Fruit fly (Drosophila melanogaster) whole organism, embryonic: ENCODE results near the gene Tsp29Fb.

Source experiments
- Blimp-1 ChIP-seq: fragments of 200-800 bp; sonication (Bioruptor generic); optimal IDR thresholded peaks from 3 replicates; lab custom pipeline; 2018; ENCODE audit warnings: missing biosample characterization, missing genetic modification characterization, mild to moderate bottlenecking, moderate library complexity, missing genetic modification reagents
- C15 ChIP-seq: fragments of 200-800 bp; sonication (Bioruptor generic); IDR thresholded peaks from 3 replicates; pipeline ENCODE4 v1.3.6; 2022; ENCODE audit warnings: missing biosample characterization, missing genetic modification characterization
- CG1024 ChIP-seq: fragments of 200-800 bp; sonication (Bioruptor generic); IDR thresholded peaks from 2 replicates; pipeline ENCODE4 v1.3.6; 2022; ENCODE audit warnings: missing biosample characterization, missing genetic modification characterization
- CG13424 ChIP-seq: fragments of 200-800 bp; sonication (Bioruptor generic); optimal IDR thresholded peaks from 2 replicates; lab custom pipeline; 2019; ENCODE audit warnings: missing biosample characterization, mild to moderate bottlenecking, missing genetic modification characterization, moderate library complexity
- CG14965 ChIP-seq: fragments of 200-800 bp; sonication (Bioruptor generic); optimal IDR thresholded peaks from 2 replicates; lab custom pipeline; 2016; ENCODE audit warnings: missing biosample characterization, missing genetic modification characterization, borderline replicate concordance
- CG15696 ChIP-seq: fragments of 200-800 bp; sonication (Bioruptor generic); optimal IDR thresholded peaks from 2 replicates; lab custom pipeline; 2019; ENCODE audit warnings: missing biosample characterization, mild to moderate bottlenecking, missing genetic modification characterization, moderate library complexity
- CG18764 ChIP-seq: fragments of 200-800 bp; sonication (Bioruptor generic); optimal IDR thresholded peaks from 3 replicates; lab custom pipeline; 2016; ENCODE audit warnings: missing biosample characterization, missing genetic modification characterization
- CG31224 ChIP-seq: fragments of 200-800 bp; sonication (Bioruptor generic); IDR thresholded peaks from 2 replicates; pipeline ENCODE4 v1.3.6; 2022; ENCODE audit warnings: missing biosample characterization, missing genetic modification characterization
- CG3163 ChIP-seq: fragments of 200-800 bp; sonication (Bioruptor generic); optimal IDR thresholded peaks from 3 replicates; lab custom pipeline; 2016; ENCODE audit warnings: missing biosample characterization, missing genetic modification characterization
- CG34376 ChIP-seq: fragments of 200-800 bp; sonication (Bioruptor generic); optimal IDR thresholded peaks from 2 replicates; lab custom pipeline; 2018; ENCODE audit warnings: missing biosample characterization, mild to moderate bottlenecking, missing genetic modification characterization
- CG3838 ChIP-seq: fragments of 200-800 bp; sonication (Bioruptor generic); optimal IDR thresholded peaks from 3 replicates; lab custom pipeline; 2016; ENCODE audit warnings: missing biosample characterization, missing genetic modification characterization
- CG6765 ChIP-seq: fragments of 200-800 bp; sonication (Bioruptor generic); optimal IDR thresholded peaks from 3 replicates; lab custom pipeline; 2017; ENCODE audit warnings: missing biosample characterization, mild to moderate bottlenecking, missing genetic modification characterization
- CG8089 ChIP-seq: fragments of 200-800 bp; sonication (Bioruptor generic); optimal IDR thresholded peaks from 3 replicates; lab custom pipeline; 2016; ENCODE audit warnings: missing biosample characterization, missing genetic modification characterization
- CG8290 ChIP-seq, 3 experiments: fragments of 200-800 bp; sonication (Bioruptor generic); optimal IDR thresholded peaks; 2 replicates each; lab custom pipeline; 2016 to 2019; ENCODE audit warnings: missing biosample characterization in 3 of 3, missing genetic modification characterization in 3 of 3, mild to moderate bottlenecking in 2 of 3, moderate library complexity in 1 of 3
- CG9437 ChIP-seq: fragments of 200-800 bp; sonication (Bioruptor generic); optimal IDR thresholded peaks from 2 replicates; lab custom pipeline; 2018; ENCODE audit warnings: missing biosample characterization, mild to moderate bottlenecking, missing genetic modification characterization
- Drgx ChIP-seq: fragments of 200-800 bp; sonication (Bioruptor generic); IDR thresholded peaks from 2 replicates; pipeline ENCODE4 v1.3.6; 2022; ENCODE audit warnings: missing biosample characterization, missing genetic modification characterization
- ERR ChIP-seq: fragments of 200-800 bp; sonication (Bioruptor generic); optimal IDR thresholded peaks from 2 replicates; lab custom pipeline; 2016; ENCODE audit warnings: missing biosample characterization, missing genetic modification characterization
- Ets65A ChIP-seq: fragments of 200-800 bp; sonication (Bioruptor generic); peaks from one replicate; lab custom pipeline; 2016; ENCODE audit warnings: missing biosample characterization, missing genetic modification characterization
- Ets97D ChIP-seq: fragments of 200-800 bp; sonication (Bioruptor generic); optimal IDR thresholded peaks from 3 replicates; lab custom pipeline; 2016; ENCODE audit warnings: missing biosample characterization, missing genetic modification characterization
- HLH3B ChIP-seq: fragments of 200-800 bp; sonication (Bioruptor generic); IDR thresholded peaks from 2 replicates; pipeline ENCODE4 v1.3.6; 2022; ENCODE audit warnings: missing biosample characterization, missing genetic modification characterization
- Jarid2 ChIP-seq: fragments of 200-800 bp; sonication (Bioruptor generic); optimal IDR thresholded peaks from 3 replicates; lab custom pipeline; 2017; ENCODE audit warnings: mild to moderate bottlenecking, missing biosample characterization, missing genetic modification reagents, missing genetic modification characterization
- Mad ChIP-seq: fragments of 200-800 bp; sonication (Bioruptor generic); optimal IDR thresholded peaks from 2 replicates; lab custom pipeline; 2016; ENCODE audit warnings: missing biosample characterization, missing genetic modification characterization
- Meics ChIP-seq: fragments of 200-800 bp; sonication (Bioruptor generic); optimal IDR thresholded peaks from 2 replicates; lab custom pipeline; 2017; ENCODE audit warnings: missing biosample characterization, mild to moderate bottlenecking, missing genetic modification characterization
- Nf-YA ChIP-seq: fragments of 200-800 bp; sonication (Bioruptor generic); IDR thresholded peaks from 2 replicates; pipeline ENCODE4 v1.3.6; 2022; ENCODE audit warnings: missing biosample characterization, missing genetic modification characterization
- PHDP ChIP-seq: fragments of 200-800 bp; sonication (Bioruptor generic); optimal IDR thresholded peaks from 3 replicates; lab custom pipeline; 2018; ENCODE audit warnings: missing biosample characterization, mild to moderate bottlenecking, missing genetic modification characterization, moderate library complexity
- Rfx ChIP-seq: fragments of 200-800 bp; sonication (Bioruptor generic); IDR thresholded peaks from 2 replicates; pipeline ENCODE4 v1.3.6; 2022; ENCODE audit warnings: missing biosample characterization, missing genetic modification characterization
- Spps ChIP-seq: fragments of 200-800 bp; sonication (Bioruptor generic); optimal IDR thresholded peaks from 2 replicates; lab custom pipeline; 2018; ENCODE audit warnings: missing biosample characterization, mild to moderate bottlenecking, missing genetic modification characterization
- Tbp ChIP-seq: fragments of >200 bp; optimal IDR thresholded peaks from 2 replicates; lab custom pipeline; 2018; ENCODE audit warnings: missing biosample characterization, missing genetic modification characterization
- Vsx1 ChIP-seq: fragments of 200-800 bp; sonication (Bioruptor generic); optimal IDR thresholded peaks from 2 replicates; lab custom pipeline; 2017; ENCODE audit warnings: missing biosample characterization, mild to moderate bottlenecking, missing genetic modification characterization, missing genetic modification reagents
- al ChIP-seq: fragments of 200-800 bp; sonication (Bioruptor generic); IDR thresholded peaks from 2 replicates; pipeline ENCODE4 v1.3.6; 2022; ENCODE audit warnings: missing biosample characterization, missing genetic modification characterization
- bbx ChIP-seq: fragments of 200-800 bp; sonication (Bioruptor generic); IDR thresholded peaks from 2 replicates; pipeline ENCODE4 v1.3.6; 2022; ENCODE audit warnings: missing biosample characterization, missing genetic modification characterization; ENCODE audit not compliant: partially characterized antibody
- cad ChIP-seq: fragments of >200 bp; optimal IDR thresholded peaks from 2 replicates; lab custom pipeline; 2017; ENCODE audit warnings: missing biosample characterization, missing genetic modification characterization
- chinmo ChIP-seq: fragments of 200-800 bp; sonication (Bioruptor generic); IDR thresholded peaks from 4 replicates; pipeline ENCODE4 v1.3.6; 2022; ENCODE audit warnings: missing biosample characterization, missing genetic modification characterization; ENCODE audit not compliant: partially characterized antibody
- dan ChIP-seq: fragments of 200-800 bp; sonication (Bioruptor generic); IDR thresholded peaks from 2 replicates; pipeline ENCODE4 v1.3.6; 2022; ENCODE audit warnings: missing biosample characterization, missing genetic modification characterization
- dysf ChIP-seq: fragments of 200-800 bp; sonication (Bioruptor generic); IDR thresholded peaks from 3 replicates; pipeline ENCODE4 v1.3.6; 2022; ENCODE audit warnings: missing biosample characterization, missing genetic modification characterization
- exex ChIP-seq: fragments of 200-800 bp; sonication (Bioruptor generic); optimal IDR thresholded peaks from 4 replicates; lab custom pipeline; 2018; ENCODE audit warnings: missing biosample characterization, mild to moderate bottlenecking, missing genetic modification characterization, moderate library complexity
- jigr1 ChIP-seq: fragments of 200-800 bp; sonication (Bioruptor generic); IDR thresholded peaks from 3 replicates; pipeline ENCODE4 v1.3.6; 2022; ENCODE audit warnings: missing biosample characterization, missing genetic modification characterization
- lab ChIP-seq: fragments of 200-800 bp; sonication (Bioruptor generic); optimal IDR thresholded peaks from 3 replicates; lab custom pipeline; 2017; ENCODE audit warnings: missing biosample characterization, missing genetic modification characterization, mild to moderate bottlenecking, moderate library complexity, missing genetic modification reagents
- pan ChIP-seq, 4 experiments: fragments of >200 bp in 3 of 4; fragments of 200-800 bp in 1 of 4; sonication (Bioruptor generic) in 1 of 4; optimal IDR thresholded peaks in 3 of 4; IDR thresholded peaks in 1 of 4; 2 replicates each; pipeline versions ENCODE4 v1.3.6 to Lab custom; 2017 to 2022; ENCODE audit warnings: missing biosample characterization in 2 of 4, missing genetic modification characterization in 2 of 4, mixed read lengths in 1 of 4
- pnt ChIP-seq: fragments of 200-800 bp; sonication (Bioruptor generic); optimal IDR thresholded peaks from 3 replicates; lab custom pipeline; 2016; ENCODE audit warnings: missing biosample characterization, missing genetic modification characterization
- psq ChIP-seq: fragments of 200-800 bp; sonication (Bioruptor generic); optimal IDR thresholded peaks from 2 replicates; lab custom pipeline; 2017; ENCODE audit warnings: missing biosample characterization, missing genetic modification characterization
- pum ChIP-seq: fragments of 200-800 bp; sonication (Bioruptor generic); optimal IDR thresholded peaks from 2 replicates; lab custom pipeline; 2016; ENCODE audit warnings: missing biosample characterization, missing genetic modification characterization
- ro ChIP-seq: fragments of 200-800 bp; sonication (Bioruptor generic); IDR thresholded peaks from 2 replicates; pipeline ENCODE4 v1.3.6; 2022; ENCODE audit warnings: missing biosample characterization, missing genetic modification characterization
- sc ChIP-seq, 3 experiments: fragments of >200 bp in 2 of 3; fragments of 200-800 bp in 1 of 3; sonication (Bioruptor generic) in 1 of 3; optimal IDR thresholded peaks; 2 replicates in 2 of 3; 3 replicates in 1 of 3; lab custom pipeline; 2017; ENCODE audit warnings: mild to moderate bottlenecking in 1 of 3, missing biosample characterization in 1 of 3, missing genetic modification characterization in 1 of 3, missing genetic modification reagents in 1 of 3
- sens ChIP-seq: fragments of 200-800 bp; sonication (Bioruptor generic); peaks from one replicate; lab custom pipeline; 2016; ENCODE audit warnings: missing biosample characterization, missing genetic modification characterization
- slbo ChIP-seq: fragments of 200-800 bp; sonication (Bioruptor generic); IDR thresholded peaks from 2 replicates; pipeline ENCODE4 v1.3.6; 2022; ENCODE audit warnings: missing biosample characterization, missing genetic modification characterization
- sr ChIP-seq: fragments of 200-800 bp; sonication (Bioruptor generic); IDR thresholded peaks from 3 replicates; pipeline ENCODE4 v1.3.6; 2022; ENCODE audit warnings: missing biosample characterization, missing genetic modification characterization
- tna ChIP-seq: fragments of 200-800 bp; sonication (Bioruptor generic); IDR thresholded peaks from 2 replicates; pipeline ENCODE4 v1.3.6; 2022; ENCODE audit warnings: missing biosample characterization, missing genetic modification characterization; ENCODE audit not compliant: partially characterized antibody
- zfh2 ChIP-seq: fragments of 200-800 bp; sonication (Bioruptor generic); optimal IDR thresholded peaks from 2 replicates; lab custom pipeline; 2016; ENCODE audit warnings: missing biosample characterization, missing genetic modification characterization

The Tsp29Fb gene

dm6 chr2L:8923405-8923804 lies 13.8 kb upstream of the Tsp29Fb start (continued):
- no peak for TF ChIP-seq CG8290 (GFP tag; optimal IDR thresholded peaks at IDR 0.05; lab: Kevin White, UChicago)
- no peak for TF ChIP-seq CG8290 (tag; optimal IDR thresholded peaks at IDR 0.05; lab: Kevin White, UChicago)
- TF ChIP-seq zfh2 (GFP tag; lab: Kevin White, UChicago) = no peak
- peak; percentile 50 for TF ChIP-seq Drgx (GFP tag; lab: Robert Waterston, UW)
- TF ChIP-seq CG8089 (GFP tag; lab: Kevin White, UChicago) = no peak
- no peak for TF ChIP-seq Nf-YA
- TF ChIP-seq CG18764 (GFP tag; lab: Kevin White, UChicago) = no peak
- TF ChIP-seq al = no peak
- no peak for TF ChIP-seq dysf
- no peak for TF ChIP-seq CG3838 (GFP tag; lab: Kevin White, UChicago)
- no peak for TF ChIP-seq psq (GFP tag; lab: Kevin White, UChicago)
- no peak for TF ChIP-seq ERR (GFP tag; lab: Kevin White, UChicago)
- TF ChIP-seq PHDP (tag; lab: Kevin White, UChicago) = no peak
- TF ChIP-seq CG6765 (GFP tag; lab: Kevin White, UChicago) = no peak
- no peak for TF ChIP-seq sc (optimal IDR thresholded peaks at IDR 0.05; lab: Kevin White, UChicago)
- no peak for TF ChIP-seq sc (GFP tag; optimal IDR thresholded peaks at IDR 0.05; lab: Kevin White, UChicago)
- TF ChIP-seq pum (GFP tag; lab: Kevin White, UChicago) = no peak
- no peak for TF ChIP-seq CG1024 (GFP tag; lab: Robert Waterston, UW)
- no peak for TF ChIP-seq C15 (GFP tag; lab: Robert Waterston, UW)
- TF ChIP-seq CG13424 (tag; lab: Kevin White, UChicago) = no peak
- TF ChIP-seq Jarid2 = no peak
- TF ChIP-seq ro (GFP tag; lab: Robert Waterston, UW) = no peak
- TF ChIP-seq pnt (GFP tag; lab: Kevin White, UChicago) = no peak
- TF ChIP-seq jigr1 (GFP tag; lab: Robert Waterston, UW) = no peak
- no peak for TF ChIP-seq Spps (tag; lab: Kevin White, UChicago)
- TF ChIP-seq Ets97D = no peak
- TF ChIP-seq CG15696 = peak; percentile 21
- TF ChIP-seq dan (GFP tag; lab: Robert Waterston, UW) = no peak
- TF ChIP-seq tna = no peak
- TF ChIP-seq pan (optimal IDR thresholded peaks at IDR 0.05; lab: Kevin White, UChicago) = no peak
- TF ChIP-seq pan (GFP tag; optimal IDR thresholded peaks at IDR 0.05 in 1 of 2, IDR thresholded peaks at IDR 0.05 in 1 of 2) = no peak

dm6 chr2L:8931176-8931575 lies 6.0 kb upstream of the Tsp29Fb start:
- peak; percentile 78 for TF ChIP-seq CG9437 (GFP tag; lab: Kevin White, UChicago)
- TF ChIP-seq sens (GFP tag; lab: Kevin White, UChicago) = peak; percentile 9
- TF ChIP-seq Blimp-1 (GFP tag; lab: Kevin White, UChicago) = no peak
- 0 out of 3 replicates have a peak, but pooled peaks have one; percentile 41 for TF ChIP-seq sr
- TF ChIP-seq Meics (GFP tag; lab: Kevin White, UChicago) = peak; percentile 75

dm6 chr2L:8933710-8934242 lies 3.4 kb upstream of the Tsp29Fb start, which contains the start of gene Tsp29Fa:
Gene Tsp29Fa, plus strand, starts transcription at chr2L:8933962.
- TF ChIP-seq CG34376 (GFP tag; lab: Kevin White, UChicago) (peak; percentile 71), CG14965 (GFP tag; lab: Kevin White, UChicago) (no peak), bbx (GFP tag; lab: Robert Waterston, UW) (no peak), exex (tag; lab: Kevin White, UChicago) (peak; percentile 64), Mad (GFP tag; lab: Kevin White, UChicago) (no peak), Rfx (GFP tag; lab: Robert Waterston, UW) (no peak), slbo (GFP tag; lab: Robert Waterston, UW) (no peak), chinmo (GFP tag; lab: Robert Waterston, UW) (0 out of 4 replicates have a peak, but pooled peaks have one; percentile 45), cad (GFP tag; lab: Kevin White, UChicago) (no peak), Tbp (GFP tag; lab: Kevin White, UChicago) (no peak), lab (GFP tag; lab: Kevin White, UChicago) (peak; percentile 0), CG31224 (GFP tag; lab: Robert Waterston, UW) (no peak), Vsx1 (GFP tag; lab: Kevin White, UChicago) (no peak), HLH3B (GFP tag; lab: Robert Waterston, UW) (no peak), CG3163 (GFP tag; lab: Kevin White, UChicago) (no peak), Ets65A (GFP tag; lab: Kevin White, UChicago) (peak; percentile 57)
